Fruit fly (Drosophila melanogaster) whole organism, prepupa: ENCODE measurements around the gene CG8927.
A peak's percentile ranks its signal among the peaks of the same experiment; 100 is the strongest.

Source experiments
- Blimp-1 ChIP-seq: fragments of 200-800 bp; sonication (Bioruptor generic); optimal IDR thresholded peaks from 3 replicates; lab custom pipeline; 2017; ENCODE audit warnings: missing biosample characterization, missing genetic modification characterization, mild to moderate bottlenecking, moderate library complexity, missing genetic modification reagents
- CG10669 ChIP-seq: fragments of 200-800 bp; sonication (Bioruptor generic); optimal IDR thresholded peaks from 3 replicates; lab custom pipeline; 2018; ENCODE audit warnings: missing biosample characterization, mild to moderate bottlenecking, missing genetic modification characterization, moderate library complexity
- CG11294 ChIP-seq: fragments of 200-800 bp; sonication (Bioruptor generic); IDR thresholded peaks from 2 replicates; pipeline ENCODE4 v1.3.6; 2022; ENCODE audit warnings: missing biosample characterization, missing genetic modification characterization
- CG11762 ChIP-seq: fragments of 200-800 bp; sonication (Bioruptor generic); optimal IDR thresholded peaks from 3 replicates; lab custom pipeline; 2016; ENCODE audit warnings: missing biosample characterization, missing genetic modification characterization; ENCODE audit not compliant: insufficient read depth
- CG11902 ChIP-seq: fragments of 200-800 bp; sonication (Bioruptor generic); optimal IDR thresholded peaks from 3 replicates; lab custom pipeline; 2016; ENCODE audit warnings: missing biosample characterization, missing genetic modification characterization
- CG15336 ChIP-seq: fragments of 200-800 bp; sonication (Bioruptor generic); IDR thresholded peaks from 2 replicates; pipeline ENCODE4 v1.3.6; 2022; ENCODE audit warnings: missing biosample characterization, missing genetic modification characterization
- CG1621 ChIP-seq: fragments of 200-800 bp; sonication (Bioruptor generic); optimal IDR thresholded peaks from 3 replicates; lab custom pipeline; 2018; ENCODE audit warnings: missing biosample characterization, mild to moderate bottlenecking, missing genetic modification characterization
- CG16779 ChIP-seq: fragments of 200-800 bp; sonication (Bioruptor generic); optimal IDR thresholded peaks from 3 replicates; lab custom pipeline; 2017; ENCODE audit warnings: missing biosample characterization, mild to moderate bottlenecking, missing genetic modification characterization
- CG3032 ChIP-seq: fragments of 200-800 bp; optimal IDR thresholded peaks from 2 replicates; lab custom pipeline; 2019; ENCODE audit warnings: missing biosample characterization, mild to moderate bottlenecking, missing genetic modification characterization, moderate library complexity
- CG31627 ChIP-seq: fragments of 200-800 bp; sonication (Bioruptor generic); optimal IDR thresholded peaks from 3 replicates; lab custom pipeline; 2016; ENCODE audit warnings: missing biosample characterization, missing genetic modification characterization
- CG3919 ChIP-seq: fragments of 200-800 bp; sonication (Bioruptor generic); optimal IDR thresholded peaks from 3 replicates; lab custom pipeline; 2016; ENCODE audit warnings: missing biosample characterization, missing genetic modification characterization
- CG4318 ChIP-seq: fragments of 200-800 bp; sonication (Bioruptor generic); optimal IDR thresholded peaks from 3 replicates; lab custom pipeline; 2017; ENCODE audit warnings: missing biosample characterization, mild to moderate bottlenecking, missing genetic modification characterization
- CG6163 ChIP-seq: fragments of 200-800 bp; sonication (Bioruptor generic); IDR thresholded peaks from 3 replicates; pipeline ENCODE4 v1.3.6; 2022; ENCODE audit warnings: missing biosample characterization, missing genetic modification characterization
- CG6276 ChIP-seq: fragments of 200-800 bp; sonication (Bioruptor generic); optimal IDR thresholded peaks from 2 replicates; lab custom pipeline; 2017; ENCODE audit warnings: missing biosample characterization, mild to moderate bottlenecking, missing genetic modification characterization
- CG6808 ChIP-seq: fragments of 200-800 bp; sonication (Bioruptor generic); optimal IDR thresholded peaks from 3 replicates; lab custom pipeline; 2017; ENCODE audit warnings: missing biosample characterization, missing genetic modification characterization, mild to moderate bottlenecking, moderate library complexity, missing genetic modification reagents
- CG7368 ChIP-seq: fragments of 200-800 bp; sonication (Bioruptor generic); optimal IDR thresholded peaks from 3 replicates; lab custom pipeline; 2016; ENCODE audit warnings: missing biosample characterization, missing genetic modification characterization
- CG8119 ChIP-seq: fragments of 200-800 bp; sonication (Bioruptor generic); IDR thresholded peaks from 3 replicates; pipeline ENCODE4 v1.3.6; 2022; ENCODE audit warnings: missing biosample characterization, missing genetic modification characterization
- Eip75B ChIP-seq: fragments of 200-800 bp; sonication (Bioruptor generic); optimal IDR thresholded peaks from 3 replicates; lab custom pipeline; 2016; ENCODE audit warnings: missing biosample characterization, missing genetic modification characterization
- Ets21C ChIP-seq: fragments of 200-800 bp; sonication (Bioruptor generic); optimal IDR thresholded peaks from 3 replicates; lab custom pipeline; 2016; ENCODE audit warnings: missing biosample characterization, missing genetic modification characterization
- Ets96B ChIP-seq: fragments of 200-800 bp; optimal IDR thresholded peaks from 2 replicates; lab custom pipeline; 2019; ENCODE audit warnings: missing biosample characterization, mild to moderate bottlenecking, missing genetic modification characterization, moderate library complexity
- Hr38 ChIP-seq: sonication (Bioruptor generic); optimal IDR thresholded peaks from 2 replicates; lab custom pipeline; 2016; ENCODE audit warnings: missing biosample characterization, missing genetic modification characterization
- Lpt ChIP-seq: fragments of 200-800 bp; sonication (Bioruptor generic); optimal IDR thresholded peaks from 3 replicates; lab custom pipeline; 2016; ENCODE audit warnings: missing biosample characterization, missing genetic modification characterization
- Met ChIP-seq: fragments of 200-800 bp; sonication (Bioruptor generic); optimal IDR thresholded peaks from 3 replicates; lab custom pipeline; 2016; ENCODE audit warnings: missing biosample characterization, missing genetic modification characterization
- OdsH ChIP-seq: fragments of 200-800 bp; sonication (Bioruptor generic); optimal IDR thresholded peaks from 3 replicates; lab custom pipeline; 2016; ENCODE audit warnings: missing biosample characterization, missing genetic modification characterization
- achi ChIP-seq: fragments of 200-800 bp; sonication (Bioruptor generic); optimal IDR thresholded peaks from 3 replicates; lab custom pipeline; 2016; ENCODE audit warnings: missing biosample characterization, missing genetic modification characterization
- acj6 ChIP-seq: fragments of 200-800 bp; sonication (Bioruptor generic); optimal IDR thresholded peaks from 3 replicates; lab custom pipeline; 2016; ENCODE audit warnings: missing biosample characterization, missing genetic modification characterization
- cyc ChIP-seq: fragments of 200-800 bp; sonication (Bioruptor generic); optimal IDR thresholded peaks from 3 replicates; lab custom pipeline; 2016; ENCODE audit warnings: missing biosample characterization, missing genetic modification characterization
- dac ChIP-seq: fragments of 200-800 bp; sonication (Bioruptor generic); optimal IDR thresholded peaks from 2 replicates; lab custom pipeline; 2017; ENCODE audit warnings: missing biosample characterization, mild to moderate bottlenecking, missing genetic modification characterization
- dsx ChIP-seq: fragments of 200-800 bp; optimal IDR thresholded peaks from 3 replicates; lab custom pipeline; 2019; ENCODE audit warnings: missing biosample characterization, mild to moderate bottlenecking, missing genetic modification characterization, moderate library complexity; ENCODE audit not compliant: poor library complexity, severe bottlenecking
- fkh ChIP-seq: fragments of 200-800 bp; sonication (Bioruptor generic); optimal IDR thresholded peaks from 3 replicates; lab custom pipeline; 2017; ENCODE audit warnings: missing biosample characterization, mild to moderate bottlenecking, missing genetic modification characterization, moderate library complexity
- lz ChIP-seq: fragments of 200-800 bp; sonication (Bioruptor generic); optimal IDR thresholded peaks from 3 replicates; lab custom pipeline; 2016; ENCODE audit warnings: missing biosample characterization, missing genetic modification characterization
- net ChIP-seq: fragments of 200-800 bp; sonication (Bioruptor generic); optimal IDR thresholded peaks from 3 replicates; lab custom pipeline; 2016; ENCODE audit warnings: missing biosample characterization, missing genetic modification characterization
- pdm3 ChIP-seq: fragments of 200-800 bp; sonication (Bioruptor generic); optimal IDR thresholded peaks from 3 replicates; lab custom pipeline; 2016; ENCODE audit warnings: missing biosample characterization, missing genetic modification characterization
- spab ChIP-seq: fragments of 200-800 bp; sonication (Bioruptor generic); optimal IDR thresholded peaks from 2 replicates; lab custom pipeline; 2017; ENCODE audit warnings: missing biosample characterization, mild to moderate bottlenecking, missing genetic modification characterization, missing genetic modification reagents
- ss ChIP-seq, 2 experiments: fragments of 200-800 bp; sonication (Bioruptor generic); optimal IDR thresholded peaks; 2 replicates in 1 of 2; 3 replicates in 1 of 2; lab custom pipeline; 2017 to 2018; ENCODE audit warnings: mild to moderate bottlenecking in 2 of 2, missing biosample characterization in 2 of 2, missing genetic modification characterization in 2 of 2, moderate library complexity in 1 of 2
- svp ChIP-seq: fragments of 200-800 bp; sonication (Bioruptor generic); peaks from one replicate; lab custom pipeline; 2016; ENCODE audit warnings: missing biosample characterization, missing genetic modification characterization
- topi ChIP-seq: fragments of 200-800 bp; sonication (Bioruptor generic); optimal IDR thresholded peaks from 3 replicates; lab custom pipeline; 2016; ENCODE audit warnings: missing biosample characterization, missing genetic modification characterization
- vri ChIP-seq: fragments of 200-800 bp; sonication (Bioruptor generic); optimal IDR thresholded peaks from 3 replicates; lab custom pipeline; 2016; ENCODE audit warnings: missing biosample characterization, mild to moderate bottlenecking, missing genetic modification characterization

The CG8927 gene

DNA sequence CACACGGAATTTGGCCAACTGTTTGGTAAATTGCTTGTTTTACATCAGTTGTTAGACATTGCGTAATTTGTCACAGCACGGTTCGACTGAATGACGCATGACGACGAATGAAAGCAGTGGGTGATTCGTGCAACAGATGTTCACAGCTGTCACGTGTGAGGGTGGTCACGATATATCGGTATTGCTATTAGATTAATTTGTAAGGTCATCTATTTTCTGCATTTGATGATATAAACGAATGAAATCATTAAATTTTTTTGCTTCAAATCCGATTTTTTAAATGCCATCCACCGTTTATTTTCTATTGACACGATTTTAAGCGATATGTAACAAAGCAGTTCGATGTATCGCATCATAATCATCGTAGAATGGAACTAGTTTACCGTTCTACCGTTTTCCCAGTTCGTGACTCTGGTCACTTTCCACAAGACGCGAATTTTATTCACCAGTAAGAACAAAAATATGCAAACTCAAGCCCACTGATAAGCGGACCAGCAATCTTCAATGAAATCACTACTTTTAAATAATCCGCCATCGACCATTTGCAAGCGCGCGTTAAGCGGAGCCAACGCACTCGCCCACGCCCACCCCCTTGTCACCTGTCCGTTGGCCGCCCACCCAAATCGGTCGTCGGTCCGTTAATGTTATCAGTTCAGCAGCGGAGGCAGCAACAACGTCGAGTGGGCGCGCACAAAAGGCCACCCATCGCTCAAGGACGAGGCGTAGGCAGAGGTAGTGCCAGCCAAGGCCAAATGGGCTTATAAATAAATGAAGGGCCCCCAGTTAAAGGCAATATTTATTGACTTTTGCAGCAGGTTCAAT lies 34.0 kb upstream of the CG8927 start, which contains the start of the genes Mic26-27 and CG5916 (continued):
- TF ChIP-seq CG6163 (GFP tag; lab: Robert Waterston, UW) (peak; percentile 45; the same call in 1 of the 3 replicates), pdm3 (GFP tag; lab: Kevin White, UChicago) (peak; percentile 39), Eip75B (GFP tag; lab: Kevin White, UChicago) (peak; percentile 45), fkh (GFP tag; lab: Kevin White, UChicago) (peak; percentile 88), CG4318 (GFP tag; lab: Kevin White, UChicago) (no peak), CG11762 (no peak), achi (GFP tag; lab: Kevin White, UChicago) (peak; percentile 53), Blimp-1 (no peak), svp (GFP tag; lab: Kevin White, UChicago) (no peak), net (GFP tag; lab: Kevin White, UChicago) (peak; percentile 15), Lpt (GFP tag; lab: Kevin White, UChicago) (peak; percentile 3), CG11902 (GFP tag; lab: Kevin White, UChicago) (peak; percentile 9), CG3032 (tag; lab: Kevin White, UChicago) (peak; percentile 53), dac (GFP tag; lab: Kevin White, UChicago) (peak; percentile 62), OdsH (GFP tag; lab: Kevin White, UChicago) (peak; percentile 18), CG3919 (peak; percentile 65), CG6276 (GFP tag; lab: Kevin White, UChicago) (no peak)

DNA sequence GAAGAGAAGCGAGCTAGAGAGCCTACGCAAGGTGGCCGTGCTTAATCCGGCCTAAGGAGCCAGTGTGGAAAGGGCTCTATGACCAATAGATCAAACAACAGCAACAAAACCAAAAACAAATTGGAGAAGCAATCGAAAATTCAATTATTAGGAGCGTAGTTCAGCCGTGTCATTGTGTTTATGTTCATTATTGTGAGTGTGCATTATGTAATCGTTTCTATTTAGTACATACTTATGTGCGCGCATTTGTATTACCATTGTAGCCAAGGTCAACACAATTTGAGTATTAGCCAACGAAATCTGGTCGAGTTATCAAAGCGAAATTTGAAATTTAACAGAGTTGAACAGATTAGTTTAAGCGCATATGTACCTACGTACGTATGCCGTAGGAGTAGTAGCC lies 32.1 kb upstream of the CG8927 start:
- TF ChIP-seq topi (GFP tag; lab: Kevin White, UChicago): no peak
- no peak for TF ChIP-seq CG11294 (GFP tag; lab: Robert Waterston, UW)
- no peak for TF ChIP-seq CG6276 (GFP tag; lab: Kevin White, UChicago)
- no peak for TF ChIP-seq vri
- TF ChIP-seq CG15336: no peak

DNA sequence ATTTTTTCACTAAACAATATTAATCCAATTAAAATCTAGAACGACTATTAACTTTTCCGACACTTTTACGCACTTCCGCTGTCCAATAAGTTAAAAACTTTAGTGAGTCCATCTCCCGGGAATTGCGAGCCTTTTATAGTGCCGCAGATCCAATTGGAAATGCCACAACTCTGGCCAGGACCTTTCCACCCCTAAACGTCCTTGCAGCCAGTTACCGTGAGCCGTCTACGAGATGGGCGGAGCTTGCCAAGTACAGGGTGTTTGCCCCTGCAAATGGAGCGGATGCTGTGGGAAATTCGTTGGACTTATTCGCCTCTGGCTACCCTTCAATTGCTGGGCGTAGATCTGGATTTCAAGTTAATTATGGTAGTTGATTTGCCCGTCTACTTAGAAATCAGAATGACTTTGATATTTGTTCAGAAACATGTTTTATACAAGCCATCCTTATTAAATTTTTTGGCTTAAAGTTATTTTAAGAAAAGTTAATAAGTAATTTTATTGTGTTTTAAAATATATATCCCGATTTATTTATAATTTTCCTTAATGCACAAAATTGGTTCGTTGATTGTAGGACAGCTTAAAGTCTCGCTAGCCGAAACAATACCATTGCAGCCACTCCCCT lies 29.5 kb upstream of the CG8927 start, which contains the start of gene Fer2:
Gene Fer2 (minus strand): TSS at position 74 of the 622 bp plus-strand sequence.
- TF ChIP-seq Ets96B: peak; percentile 49
- peak; percentile 24 for TF ChIP-seq Met (GFP tag; lab: Kevin White, UChicago)
- TF ChIP-seq lz (GFP tag; lab: Kevin White, UChicago): no peak
- peak; percentile 58 for TF ChIP-seq CG6808 (GFP tag; lab: Kevin White, UChicago)
- no peak for TF ChIP-seq dsx (GFP tag; lab: Kevin White, UChicago)
- TF ChIP-seq Lpt (GFP tag; lab: Kevin White, UChicago): no peak
- no peak for TF ChIP-seq CG11902 (GFP tag; lab: Kevin White, UChicago)
- TF ChIP-seq pdm3 (GFP tag; lab: Kevin White, UChicago): no peak
- no peak for TF ChIP-seq acj6 (GFP tag; lab: Kevin White, UChicago)
- TF ChIP-seq CG3032 (tag; lab: Kevin White, UChicago): peak; percentile 25
- no peak for TF ChIP-seq vri
- TF ChIP-seq CG8119 (GFP tag; lab: Robert Waterston, UW): no peak
- TF ChIP-seq spab: peak; percentile 14
- TF ChIP-seq svp (GFP tag; lab: Kevin White, UChicago): no peak
- TF ChIP-seq CG7368 (GFP tag; lab: Kevin White, UChicago): peak; percentile 17
- TF ChIP-seq CG10669 (GFP tag; lab: Kevin White, UChicago): peak; percentile 54
- TF ChIP-seq ss (GFP tag; optimal IDR thresholded peaks at IDR 0.05; lab: Kevin White, UChicago): no peak
- TF ChIP-seq CG31627 (GFP tag; lab: Kevin White, UChicago): no peak
- peak; percentile 36 for TF ChIP-seq CG3919
- peak; percentile 14 for TF ChIP-seq cyc
- no peak for TF ChIP-seq CG16779 (tag; lab: Kevin White, UChicago)
- no peak for TF ChIP-seq CG1621 (tag; lab: Kevin White, UChicago)
- TF ChIP-seq Hr38 (GFP tag; lab: Kevin White, UChicago): no peak
- TF ChIP-seq CG15336: no peak
- TF ChIP-seq CG11762: peak; percentile 23
- TF ChIP-seq Ets21C (GFP tag; lab: Kevin White, UChicago): no peak
- TF ChIP-seq, all 60 proteins: peak for 10
